Fruit fly (Drosophila melanogaster) whole organism, embryonic: Measurements from ENCODE around the gene GNBP2.

Experiments used
- Asciz ChIP-seq: fragments of 200-800 bp; sonication (Bioruptor generic); optimal IDR thresholded peaks from 2 replicates; lab custom pipeline; 2017; ENCODE audit warnings: missing biosample characterization, mild to moderate bottlenecking, missing genetic modification characterization, missing genetic modification reagents
- Atf3 ChIP-seq: fragments of 200-800 bp; sonication (Bioruptor generic); optimal IDR thresholded peaks from 3 replicates; lab custom pipeline; 2016; ENCODE audit warnings: missing biosample characterization, missing genetic modification characterization
- Awh ChIP-seq: fragments of 200-800 bp; sonication (Bioruptor generic); IDR thresholded peaks from 2 replicates; pipeline ENCODE4, ENCODE4 v1.3.6; 2022; ENCODE audit warnings: missing biosample characterization, missing genetic modification characterization
- CG10979 ChIP-seq: fragments of 200-800 bp; sonication (Bioruptor generic); optimal IDR thresholded peaks from 2 replicates; lab custom pipeline; 2018; ENCODE audit warnings: missing biosample characterization, mild to moderate bottlenecking, missing genetic modification characterization, moderate library complexity
- CG11093 ChIP-seq: fragments of 200-800 bp; sonication (Bioruptor generic); IDR thresholded peaks from 3 replicates; pipeline ENCODE4 v1.3.6; 2022; ENCODE audit warnings: missing biosample characterization, missing genetic modification characterization
- CG12659 ChIP-seq: fragments of 200-800 bp; sonication (Bioruptor generic); optimal IDR thresholded peaks from 3 replicates; lab custom pipeline; 2017; ENCODE audit warnings: mild to moderate bottlenecking, missing biosample characterization, missing genetic modification reagents, missing genetic modification characterization
- CG14710 ChIP-seq: fragments of 200-800 bp; sonication (Bioruptor generic); optimal IDR thresholded peaks from 3 replicates; lab custom pipeline; 2019; ENCODE audit warnings: missing biosample characterization, mild to moderate bottlenecking, missing genetic modification characterization, moderate library complexity
- CG16813 ChIP-seq: fragments of 200-800 bp; sonication (Bioruptor generic); IDR thresholded peaks from 3 replicates; pipeline ENCODE4 v1.3.6; 2022; ENCODE audit warnings: missing biosample characterization, missing genetic modification characterization; ENCODE audit not compliant: partially characterized antibody
- CG17328 ChIP-seq: fragments of 200-800 bp; sonication (Bioruptor generic); IDR thresholded peaks from 2 replicates; pipeline ENCODE4 v1.3.6; 2022; ENCODE audit warnings: missing biosample characterization, missing genetic modification characterization
- CG18262 ChIP-seq: fragments of 200-800 bp; optimal IDR thresholded peaks from 3 replicates; lab custom pipeline; 2019; ENCODE audit warnings: missing biosample characterization, mild to moderate bottlenecking, missing genetic modification characterization, moderate library complexity
- CG34422 ChIP-seq: fragments of 200-800 bp; sonication (Bioruptor generic); IDR thresholded peaks from 3 replicates; pipeline ENCODE4 v1.3.6; 2022; ENCODE audit warnings: missing biosample characterization, missing genetic modification characterization
- CG3995 ChIP-seq: fragments of 200-800 bp; sonication (Bioruptor generic); optimal IDR thresholded peaks from 3 replicates; lab custom pipeline; 2016; ENCODE audit warnings: missing biosample characterization, missing genetic modification characterization
- CG4424 ChIP-seq: fragments of 200-800 bp; sonication (Bioruptor generic); optimal IDR thresholded peaks from 3 replicates; lab custom pipeline; 2016; ENCODE audit warnings: missing biosample characterization, missing genetic modification characterization
- CG9797 ChIP-seq: fragments of 200-800 bp; sonication (Bioruptor generic); optimal IDR thresholded peaks from 3 replicates; lab custom pipeline; 2018; ENCODE audit warnings: missing biosample characterization, mild to moderate bottlenecking, missing genetic modification characterization
- Dll ChIP-seq: fragments of 200-800 bp; sonication (Bioruptor generic); IDR thresholded peaks from 4 replicates; pipeline ENCODE4 v1.3.6; 2022; ENCODE audit warnings: missing biosample characterization, missing genetic modification characterization; ENCODE audit not compliant: partially characterized antibody
- Drgx ChIP-seq: fragments of 200-800 bp; sonication (Bioruptor generic); IDR thresholded peaks from 2 replicates; pipeline ENCODE4 v1.3.6; 2022; ENCODE audit warnings: missing biosample characterization, missing genetic modification characterization
- Elba2 ChIP-seq: fragments of 200-800 bp; sonication (Bioruptor generic); optimal IDR thresholded peaks from 3 replicates; lab custom pipeline; 2016; ENCODE audit warnings: missing biosample characterization, missing genetic modification characterization
- Fer1 ChIP-seq: fragments of 200-800 bp; sonication (Bioruptor generic); optimal IDR thresholded peaks from 2 replicates; lab custom pipeline; 2017; ENCODE audit warnings: missing biosample characterization, mild to moderate bottlenecking, missing genetic modification characterization
- Fer2 ChIP-seq: fragments of 200-800 bp; sonication (Bioruptor generic); optimal IDR thresholded peaks from 2 replicates; lab custom pipeline; 2018; ENCODE audit warnings: missing biosample characterization, mild to moderate bottlenecking, missing genetic modification characterization, moderate library complexity
- HHEX ChIP-seq: fragments of 200-800 bp; sonication (Bioruptor generic); optimal IDR thresholded peaks from 3 replicates; lab custom pipeline; 2017; ENCODE audit warnings: missing biosample characterization, mild to moderate bottlenecking, missing genetic modification characterization, missing genetic modification reagents
- HLH4C ChIP-seq: fragments of 200-800 bp; sonication (Bioruptor generic); IDR thresholded peaks from 3 replicates; pipeline ENCODE4 v1.3.6; 2022; ENCODE audit warnings: missing biosample characterization, missing genetic modification characterization; ENCODE audit not compliant: partially characterized antibody
- HmgZ ChIP-seq: fragments of 200-800 bp; sonication (Bioruptor generic); optimal IDR thresholded peaks from 2 replicates; lab custom pipeline; 2018; ENCODE audit warnings: missing biosample characterization, mild to moderate bottlenecking, missing genetic modification characterization
- Hmx ChIP-seq: fragments of 200-800 bp; sonication (Bioruptor generic); optimal IDR thresholded peaks from 2 replicates; lab custom pipeline; 2016; ENCODE audit warnings: missing biosample characterization, missing genetic modification characterization
- MBD-R2 ChIP-seq: fragments of 200-800 bp; sonication (Bioruptor generic); IDR thresholded peaks from 2 replicates; pipeline ENCODE4 v1.3.6; 2022; ENCODE audit warnings: missing biosample characterization, missing genetic modification characterization
- Oaz ChIP-seq: fragments of 200-800 bp; sonication (Bioruptor generic); IDR thresholded peaks from 2 replicates; pipeline ENCODE4 v1.3.6; 2022; ENCODE audit warnings: missing biosample characterization, missing genetic modification characterization
- YL-1 ChIP-seq: fragments of 200-800 bp; sonication (Bioruptor generic); optimal IDR thresholded peaks from 3 replicates; lab custom pipeline; 2017; ENCODE audit warnings: missing biosample characterization, mild to moderate bottlenecking, missing genetic modification characterization
- al ChIP-seq: fragments of 200-800 bp; sonication (Bioruptor generic); IDR thresholded peaks from 2 replicates; pipeline ENCODE4 v1.3.6; 2022; ENCODE audit warnings: missing biosample characterization, missing genetic modification characterization
- bbx ChIP-seq: fragments of 200-800 bp; sonication (Bioruptor generic); IDR thresholded peaks from 2 replicates; pipeline ENCODE4 v1.3.6; 2022; ENCODE audit warnings: missing biosample characterization, missing genetic modification characterization; ENCODE audit not compliant: partially characterized antibody
- ci ChIP-seq: fragments of 200-800 bp; sonication (Bioruptor generic); IDR thresholded peaks from 3 replicates; pipeline ENCODE4 v1.3.6; 2022; ENCODE audit warnings: missing biosample characterization, missing genetic modification characterization
- crp ChIP-seq, 2 experiments: fragments of 200-800 bp; sonication (Bioruptor generic); optimal IDR thresholded peaks; 2 replicates in 1 of 2; 3 replicates in 1 of 2; lab custom pipeline; 2017; ENCODE audit warnings: missing biosample characterization in 2 of 2, missing genetic modification characterization in 2 of 2, mild to moderate bottlenecking in 1 of 2, moderate library complexity in 1 of 2
- dimm ChIP-seq: fragments of 200-800 bp; sonication (Bioruptor generic); IDR thresholded peaks from 2 replicates; pipeline ENCODE4 v1.3.6; 2022; ENCODE audit warnings: missing biosample characterization, missing genetic modification characterization
- ftz-f1 ChIP-seq: fragments of 200-800 bp; sonication (Bioruptor generic); optimal IDR thresholded peaks from 2 replicates; lab custom pipeline; 2016; ENCODE audit warnings: missing biosample characterization, missing genetic modification characterization
- gcm ChIP-seq: fragments of 200-800 bp; sonication (Bioruptor generic); optimal IDR thresholded peaks from 2 replicates; lab custom pipeline; 2019; ENCODE audit warnings: missing biosample characterization, mild to moderate bottlenecking, missing genetic modification characterization, moderate library complexity
- gfzf ChIP-seq: fragments of 200-800 bp; sonication (Bioruptor generic); optimal IDR thresholded peaks from 2 replicates; lab custom pipeline; 2016; ENCODE audit warnings: missing biosample characterization, mild to moderate bottlenecking, missing genetic modification characterization, moderate library complexity
- grau ChIP-seq: fragments of 200-800 bp; optimal IDR thresholded peaks from 3 replicates; lab custom pipeline; 2019; ENCODE audit warnings: missing biosample characterization, mild to moderate bottlenecking, missing genetic modification characterization, moderate library complexity
- ham ChIP-seq: fragments of 200-800 bp; sonication (Bioruptor generic); IDR thresholded peaks from 2 replicates; pipeline ENCODE4 v1.3.6; 2022; ENCODE audit warnings: missing biosample characterization, missing genetic modification characterization
- lilli ChIP-seq: fragments of 200-800 bp; sonication (Bioruptor generic); optimal IDR thresholded peaks from 3 replicates; lab custom pipeline; 2016; ENCODE audit warnings: missing biosample characterization, missing genetic modification characterization
- mirr ChIP-seq: fragments of 200-800 bp; sonication (Bioruptor generic); optimal IDR thresholded peaks from 3 replicates; lab custom pipeline; 2018; ENCODE audit warnings: missing biosample characterization, mild to moderate bottlenecking, missing genetic modification characterization
- peb ChIP-seq: fragments of 200-800 bp; sonication (Bioruptor generic); IDR thresholded peaks from 2 replicates; pipeline ENCODE4 v1.3.6; 2022; ENCODE audit warnings: missing biosample characterization, missing genetic modification characterization
- rib ChIP-seq: fragments of 200-800 bp; sonication (Bioruptor generic); IDR thresholded peaks from 2 replicates; pipeline ENCODE4 v1.3.6; 2022; ENCODE audit warnings: missing biosample characterization, missing genetic modification characterization
- sd ChIP-seq: fragments of 200-800 bp; sonication (Bioruptor generic); optimal IDR thresholded peaks from 3 replicates; lab custom pipeline; 2018; ENCODE audit warnings: missing biosample characterization, mild to moderate bottlenecking, missing genetic modification characterization, moderate library complexity
- ssp ChIP-seq: fragments of 200-800 bp; sonication (Bioruptor generic); IDR thresholded peaks from 2 replicates; pipeline ENCODE4 v1.3.6; 2022; ENCODE audit warnings: missing biosample characterization, missing genetic modification characterization
- stwl ChIP-seq: fragments of 200-800 bp; sonication (Bioruptor generic); optimal IDR thresholded peaks from 3 replicates; lab custom pipeline; 2018; ENCODE audit warnings: missing biosample characterization, mild to moderate bottlenecking, missing genetic modification characterization, moderate library complexity
- tll ChIP-seq, 2 experiments: fragments of 200-800 bp in 1 of 2; fragments of >200 bp in 1 of 2; sonication (Bioruptor generic) in 1 of 2; optimal IDR thresholded peaks; 2 replicates each; lab custom pipeline; 2017 to 2019; ENCODE audit warnings: missing biosample characterization in 2 of 2, missing genetic modification characterization in 2 of 2, mild to moderate bottlenecking in 1 of 2, moderate library complexity in 1 of 2
- vfl ChIP-seq: fragments of 200-800 bp; sonication (Bioruptor generic); optimal IDR thresholded peaks from 2 replicates; lab custom pipeline; 2016; ENCODE audit warnings: missing biosample characterization, missing genetic modification characterization
- vnd ChIP-seq: fragments of 200-800 bp; sonication (Bioruptor generic); IDR thresholded peaks from 3 replicates; pipeline ENCODE4 v1.3.6; 2022; ENCODE audit warnings: missing biosample characterization, missing genetic modification characterization; ENCODE audit not compliant: partially characterized antibody
- vvl ChIP-seq: fragments of 200-800 bp; sonication (Bioruptor generic); IDR thresholded peaks from 2 replicates; pipeline ENCODE4 v1.3.6; 2022; ENCODE audit warnings: missing biosample characterization, missing genetic modification characterization

The GNBP2 gene

DNA sequence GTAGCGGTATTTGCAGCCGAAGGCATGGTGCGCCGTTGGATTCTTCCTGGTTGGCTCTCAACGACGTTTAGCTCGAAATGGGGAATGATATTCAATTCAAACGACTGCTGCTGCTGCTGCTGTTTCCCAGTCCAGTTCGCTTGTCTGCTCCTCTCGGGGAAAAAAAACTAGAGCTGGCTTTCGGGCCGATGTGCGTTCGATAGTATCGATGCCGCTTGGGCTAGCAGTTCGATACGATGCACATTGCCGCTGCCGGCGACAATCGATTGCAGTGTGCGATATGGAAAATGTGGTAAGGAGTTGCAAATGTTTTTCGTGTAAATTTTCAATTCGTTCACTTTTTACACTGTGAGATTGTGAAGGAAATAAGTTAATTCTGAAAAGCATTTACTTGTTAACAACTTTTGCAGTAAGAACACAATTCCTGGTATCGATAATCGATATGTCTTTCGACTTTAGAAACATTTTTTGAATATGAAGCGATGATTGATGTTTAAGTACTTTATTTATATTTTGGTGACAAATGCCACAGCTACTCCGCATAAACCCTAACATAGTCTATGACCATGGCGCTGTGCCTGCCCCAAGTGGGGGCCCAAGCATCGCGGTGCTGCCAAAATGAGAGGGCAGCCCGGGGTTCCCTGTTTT lies 2.1 kb downstream of the GNBP2 start, which contains the start of gene Capr (continued):
- TF ChIP-seq Drgx (GFP tag; lab: Robert Waterston, UW): peak; percentile 22; the same call in 1 of the 2 replicates
- TF ChIP-seq CG16813 (GFP tag; lab: Robert Waterston, UW): peak; percentile 100
- peak; percentile 35 for TF ChIP-seq CG18262 (tag; lab: Kevin White, UChicago)
- TF ChIP-seq peb: no peak
- no peak for TF ChIP-seq Hmx
- peak; percentile 27 for TF ChIP-seq vfl (GFP tag; lab: Kevin White, UChicago)
- TF ChIP-seq CG17328 (GFP tag; lab: Robert Waterston, UW): 0 out of 2 replicates have a peak, but pooled peaks have one; percentile 6
- no peak for TF ChIP-seq CG11093 (GFP tag; lab: Robert Waterston, UW)
- TF ChIP-seq ssp (GFP tag; lab: Robert Waterston, UW): peak; percentile 42; the same call in 1 of the 2 replicates
- peak; percentile 38 for TF ChIP-seq gfzf
- TF ChIP-seq vnd: peak; percentile 100
- TF ChIP-seq HmgZ: peak; percentile 69
- TF ChIP-seq tll (GFP tag; optimal IDR thresholded peaks at IDR 0.05; lab: Kevin White, UChicago): peak in 1 of 2 experiments; percentile 22
- TF ChIP-seq Asciz (GFP tag; lab: Kevin White, UChicago): no peak
- no peak for TF ChIP-seq Awh (GFP tag; lab: Robert Waterston, UW)
- TF ChIP-seq grau (tag; lab: Kevin White, UChicago): peak; percentile 30

DNA sequence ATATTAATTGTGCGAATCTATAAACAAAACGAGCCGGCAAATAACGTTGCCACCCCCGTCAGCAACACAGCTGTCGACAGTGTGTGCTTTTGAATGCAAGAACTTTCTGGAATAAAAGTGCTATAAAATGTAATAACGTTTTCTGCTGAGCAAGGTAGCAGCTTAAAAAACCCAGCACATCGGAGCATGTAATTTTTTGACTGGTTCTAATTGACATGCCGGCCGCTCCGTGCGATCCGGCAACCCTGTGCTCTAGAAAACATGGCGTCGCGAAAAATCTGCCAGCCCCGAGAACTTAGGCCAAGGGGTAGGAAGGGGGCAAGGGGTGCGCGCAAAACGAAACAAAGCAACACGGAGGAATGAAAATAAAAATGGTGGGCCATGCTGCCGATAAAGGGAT lies 3.0 kb downstream of the GNBP2 start:
- TF ChIP-seq vvl (GFP tag; lab: Robert Waterston, UW) (peak; percentile 49; the same call in 1 of the 2 replicates), CG9797 (GFP tag; lab: Kevin White, UChicago) (peak; percentile 15), ci (GFP tag; lab: Robert Waterston, UW) (0 out of 3 replicates have a peak, but pooled peaks have one; percentile 10), Dll (GFP tag; lab: Robert Waterston, UW) (peak; percentile 43; the same call in 1 of the 4 replicates), dimm (GFP tag; lab: Robert Waterston, UW) (no peak), mirr (peak; percentile 10), CG12659 (GFP tag; lab: Kevin White, UChicago) (peak; percentile 49), HHEX (GFP tag; lab: Kevin White, UChicago) (no peak), gcm (GFP tag; lab: Kevin White, UChicago) (peak; percentile 1), sd (tag; lab: Kevin White, UChicago) (no peak), stwl (tag; lab: Kevin White, UChicago) (peak; percentile 40), Elba2 (GFP tag; lab: Kevin White, UChicago) (peak; percentile 74), YL-1 (peak; percentile 42), rib (GFP tag; lab: Robert Waterston, UW) (peak; percentile 97), Fer2 (no peak), bbx (GFP tag; lab: Robert Waterston, UW) (peak; percentile 33; the same call in 1 of the 2 replicates), al (GFP tag; lab: Robert Waterston, UW) (0 out of 2 replicates have a peak, but pooled peaks have one; percentile 19), MBD-R2 (GFP tag; lab: Robert Waterston, UW) (peak; percentile 54; the same call in 1 of the 2 replicates), CG4424 (GFP tag; lab: Kevin White, UChicago) (peak; percentile 7), ftz-f1 (GFP tag; lab: Kevin White, UChicago) (peak; percentile 51), crp (GFP tag; optimal IDR thresholded peaks at IDR 0.05; lab: Kevin White, UChicago) (peak in 1 of 2 experiments; percentile 68), CG14710 (tag; lab: Kevin White, UChicago) (peak; percentile 9), Fer1 (peak; percentile 19), ham (GFP tag; lab: Robert Waterston, UW) (no peak), vfl (GFP tag; lab: Kevin White, UChicago) (peak; percentile 1), CG16813 (GFP tag; lab: Robert Waterston, UW) (peak; percentile 19; the same call in 1 of the 3 replicates), Oaz (GFP tag; lab: Robert Waterston, UW) (no peak), CG10979 (tag; lab: Kevin White, UChicago) (no peak), CG34422 (GFP tag; lab: Robert Waterston, UW) (peak; percentile 92), Drgx (GFP tag; lab: Robert Waterston, UW) (peak; percentile 36; the same call in 1 of the 2 replicates), HLH4C (GFP tag; lab: Robert Waterston, UW) (0 out of 3 replicates have a peak, but pooled peaks have one; percentile 9), Atf3 (GFP tag; lab: Kevin White, UChicago) (no peak), lilli (GFP tag; lab: Kevin White, UChicago) (peak; percentile 21), CG3995 (GFP tag; lab: Kevin White, UChicago) (peak; percentile 46)
